Worm (Caenorhabditis elegans): Measurements from ENCODE around the gene unc-44.

unc-44 gene

ce11 chrIV:5985422-5985821 is 10.1 kb downstream of the unc-44 start:
- no peak for TF ChIP-seq tbx-2 (tag; optimal IDR thresholded peaks at IDR 0.05)
- peak; percentile 8 for TF ChIP-seq lin-39 (tag; optimal IDR thresholded peaks at IDR 0.05)

DNA sequence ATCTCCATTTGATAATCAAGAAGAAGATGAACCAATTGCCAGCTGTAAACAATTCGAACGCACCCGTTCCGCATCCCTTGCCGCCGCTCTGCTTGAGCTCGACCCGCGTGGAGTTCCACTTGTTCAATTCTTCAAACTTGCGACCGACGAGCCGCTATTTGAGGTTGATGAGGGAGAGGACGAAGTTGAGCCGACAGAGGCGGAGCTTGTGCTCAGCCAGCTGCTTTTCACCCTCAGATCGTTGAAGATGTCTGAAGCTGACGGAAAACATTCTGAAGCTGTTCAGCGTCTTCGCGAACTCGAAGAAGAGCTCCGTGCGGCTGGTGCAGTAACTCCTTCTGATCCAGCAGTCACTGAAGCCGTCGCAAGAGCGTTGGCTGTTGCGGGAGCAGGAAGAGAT is 10.5 kb downstream of the unc-44 start:
- no peak for TF ChIP-seq eor-1 (tag; optimal IDR thresholded peaks at IDR 0.05)
- no peak for TF ChIP-seq nhr-12 (tag; optimal IDR thresholded peaks at IDR 0.05)
- no peak for TF ChIP-seq unc-62 (GFP tag; optimal IDR thresholded peaks at IDR 0.05)
- no peak for TF ChIP-seq nhr-43 (tag; optimal IDR thresholded peaks at IDR 0.05; ENCODE audit: poor library complexity, severe bottlenecking)
- no peak for TF ChIP-seq fos-1 (tag; optimal IDR thresholded peaks at IDR 0.05)
- peak; percentile 1 for TF ChIP-seq aly-2 (tag; optimal IDR thresholded peaks at IDR 0.05)
- no peak for TF ChIP-seq hmg-11 (tag; optimal IDR thresholded peaks at IDR 0.05)
- TF ChIP-seq nhr-76 (tag; optimal IDR thresholded peaks at IDR 0.05), result no peak
- TF ChIP-seq ceh-82 (tag; optimal IDR thresholded peaks at IDR 0.05), result no peak
- TF ChIP-seq pqm-1 (tag; optimal IDR thresholded peaks at IDR 0.05), result no peak
- TF ChIP-seq snpc-4 (tag; optimal IDR thresholded peaks at IDR 0.05), result no peak
- TF ChIP-seq lin-39 (tag; optimal IDR thresholded peaks at IDR 0.05), result no peak
- no peak for TF ChIP-seq jun-1 (tag; optimal IDR thresholded peaks at IDR 0.05)
- no peak for TF ChIP-seq lin-15B (tag; optimal IDR thresholded peaks at IDR 0.05)
- TF ChIP-seq ama-1 (optimal IDR thresholded peaks at IDR 0.05), result peak; percentile 39
- TF ChIP-seq nhr-23 (tag; optimal IDR thresholded peaks at IDR 0.05), result no peak

DNA sequence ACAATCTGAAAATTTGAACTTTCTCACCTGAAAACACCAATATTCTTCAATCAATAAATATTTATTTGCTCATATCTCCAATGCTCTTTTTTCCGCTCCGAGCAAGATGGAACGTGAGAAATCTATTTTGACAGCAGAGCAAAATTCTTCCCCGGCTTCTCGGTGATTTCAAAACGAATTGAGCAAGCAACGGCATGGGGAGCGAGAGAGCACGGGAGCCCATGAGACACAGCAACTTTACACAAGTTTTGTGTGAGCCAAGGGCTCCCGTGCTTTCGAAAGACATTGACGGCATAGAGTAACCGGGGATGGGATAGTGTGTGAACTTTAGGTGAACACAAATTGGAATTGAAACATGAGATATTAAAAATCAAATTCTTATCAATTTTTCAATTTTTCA is 11.5 kb downstream of the unc-44 start:
- TF ChIP-seq hmg-11 (tag; optimal IDR thresholded peaks at IDR 0.05) (no peak), nhr-76 (tag; optimal IDR thresholded peaks at IDR 0.05) (no peak), eor-1 (tag; optimal IDR thresholded peaks at IDR 0.05) (no peak), fkh-2 (tag; optimal IDR thresholded peaks at IDR 0.05) (no peak), nhr-11 (tag; optimal IDR thresholded peaks at IDR 0.05) (no peak), ztf-4 (tag; optimal IDR thresholded peaks at IDR 0.05) (no peak), lin-15B (tag; optimal IDR thresholded peaks at IDR 0.05) (no peak), nhr-23 (tag; optimal IDR thresholded peaks at IDR 0.05) (no peak), sea-2 (GFP tag; optimal IDR thresholded peaks at IDR 0.05) (no peak), ama-1 (optimal IDR thresholded peaks at IDR 0.05) (no peak), lin-39 (tag; optimal IDR thresholded peaks at IDR 0.05) (no peak), snpc-4 (tag; optimal IDR thresholded peaks at IDR 0.05) (no peak), zag-1 (tag; optimal IDR thresholded peaks at IDR 0.05) (no peak), nhr-12 (tag; optimal IDR thresholded peaks at IDR 0.05) (no peak), egl-27 (tag; optimal IDR thresholded peaks at IDR 0.05) (no peak), nhr-25 (tag; optimal IDR thresholded peaks at IDR 0.05) (no peak), nhr-43 (tag; optimal IDR thresholded peaks at IDR 0.05; ENCODE audit: poor library complexity, severe bottlenecking) (no peak), unc-39 (tag; optimal IDR thresholded peaks at IDR 0.05) (no peak), tbx-2 (tag; optimal IDR thresholded peaks at IDR 0.05) (no peak)

- TF ChIP-seq ZK546.5 (tag; optimal IDR thresholded peaks at IDR 0.05) (no peak), elt-2 (tag; optimal IDR thresholded peaks at IDR 0.05) (no peak), nhr-77 (tag; optimal IDR thresholded peaks at IDR 0.05) (no peak), nhr-76 (tag; optimal IDR thresholded peaks at IDR 0.05) (no peak), ceh-9 (tag; optimal IDR thresholded peaks at IDR 0.05) (no peak), nfya-1 (tag; optimal IDR thresholded peaks at IDR 0.05; ENCODE audit: insufficient read depth) (no peak), ceh-16 (tag; optimal IDR thresholded peaks at IDR 0.05) (no peak), nhr-67 (tag; optimal IDR thresholded peaks at IDR 0.05) (no peak), mdl-1 (tag; optimal IDR thresholded peaks at IDR 0.05) (no peak), egl-27 (tag; optimal IDR thresholded peaks at IDR 0.05) (no peak), unc-62 (GFP tag; optimal IDR thresholded peaks at IDR 0.05) (no peak), ztf-11 (tag; optimal IDR thresholded peaks at IDR 0.05) (no peak), pqm-1 (tag; optimal IDR thresholded peaks at IDR 0.05) (no peak), ceh-82 (tag; optimal IDR thresholded peaks at IDR 0.05) (no peak), elt-3 (tag; optimal IDR thresholded peaks at IDR 0.05) (no peak), nhr-12 (tag; optimal IDR thresholded peaks at IDR 0.05) (no peak), zag-1 (tag; optimal IDR thresholded peaks at IDR 0.05) (no peak), aly-2 (tag; optimal IDR thresholded peaks at IDR 0.05) (no peak), lin-39 (tag; optimal IDR thresholded peaks at IDR 0.05) (no peak), hmg-11 (tag; optimal IDR thresholded peaks at IDR 0.05) (no peak)
Measured at ce11 chrIV:5990503-5990902, 15.1 kb downstream of the unc-44 start.

ce11 chrIV:6005655-6006054 is 30.3 kb downstream of the unc-44 start:
- TF ChIP-seq lin-15B (tag; optimal IDR thresholded peaks at IDR 0.05) (no peak), hmg-11 (tag; optimal IDR thresholded peaks at IDR 0.05) (no peak), nhr-12 (tag; optimal IDR thresholded peaks at IDR 0.05) (no peak), egl-5 (tag; optimal IDR thresholded peaks at IDR 0.05) (no peak), ztf-11 (tag; optimal IDR thresholded peaks at IDR 0.05) (no peak), ceh-16 (tag; optimal IDR thresholded peaks at IDR 0.05) (no peak), fos-1 (tag; optimal IDR thresholded peaks at IDR 0.05) (no peak), nhr-28 (tag; optimal IDR thresholded peaks at IDR 0.05) (no peak), R02D3.7 (tag; optimal IDR thresholded peaks at IDR 0.05) (no peak), nfya-1 (tag; optimal IDR thresholded peaks at IDR 0.05; ENCODE audit: insufficient read depth) (no peak), nhr-237 (tag; optimal IDR thresholded peaks at IDR 0.05) (no peak), fkh-2 (tag; optimal IDR thresholded peaks at IDR 0.05) (no peak), eor-1 (tag; optimal IDR thresholded peaks at IDR 0.05) (no peak), pha-4 (tag; optimal IDR thresholded peaks at IDR 0.05) (no peak), lsy-12 (tag; optimal IDR thresholded peaks at IDR 0.05) (no peak)

Data from whole organism, L3 larva.